Worm (Caenorhabditis elegans) whole organism, L4 larva: Measurements from ENCODE around the gene F58H1.5.

ENCODE experiments used
- D1046.2 ChIP-seq: fragments of 200-800 bp; sonication (Bioruptor generic); IDR thresholded peaks from 2 replicates; pipeline ENCODE4 v1.3.6; 2022; ENCODE audit warnings: missing genetic modification characterization, missing compliant biosample characterization
- F26F4.8 ChIP-seq: fragments of 200-800 bp; sonication (Bioruptor generic); conservative IDR thresholded peaks from 2 replicates; pipeline ENCODE4 v1.3.6; 2022; ENCODE audit warnings: missing genetic modification characterization, missing compliant biosample characterization
- F37D6.2 ChIP-seq: sonication (generic microtip); optimal IDR thresholded peaks from 2 replicates; lab custom pipeline; 2016; ENCODE audit warnings: mild to moderate bottlenecking, missing genetic modification characterization, missing compliant biosample characterization
- R02D3.7 ChIP-seq: fragments of 150-350 bp; sonication (generic microtip); optimal IDR thresholded peaks from 3 replicates; lab custom pipeline; 2014; ENCODE audit warnings: missing biosample characterization, missing genetic modification characterization
- T20F7.1 ChIP-seq: fragments of 200-800 bp; sonication (Bioruptor generic); optimal IDR thresholded peaks from 2 replicates; lab custom pipeline; 2018; ENCODE audit warnings: mild to moderate bottlenecking, missing genetic modification characterization, missing compliant biosample characterization
- Y48G9A.11 ChIP-seq: fragments of 200-800 bp; sonication (Bioruptor generic); IDR thresholded peaks from 2 replicates; pipeline ENCODE4 v1.3.6; 2022; ENCODE audit warnings: missing genetic modification reagents, missing genetic modification characterization, missing compliant biosample characterization
- Y5F2A.4 ChIP-seq: fragments of 200-800 bp; sonication (Bioruptor generic); optimal IDR thresholded peaks from 2 replicates; lab custom pipeline; 2018; ENCODE audit warnings: mild to moderate bottlenecking, missing genetic modification characterization, missing compliant biosample characterization
- Y75B8A.6 ChIP-seq: fragments of 200-800 bp; sonication (Bioruptor generic); IDR thresholded peaks from 2 replicates; pipeline ENCODE4 v1.3.6; 2022; ENCODE audit warnings: missing genetic modification reagents, missing genetic modification characterization, missing compliant biosample characterization
- ZK337.2 ChIP-seq: fragments of 200-800 bp; sonication (Bioruptor generic); IDR thresholded peaks from 2 replicates; pipeline ENCODE4 v1.3.6; 2022; ENCODE audit warnings: missing genetic modification reagents, missing genetic modification characterization, missing compliant biosample characterization
- aha-1 ChIP-seq: fragments of 150-350 bp; peaks from one replicate; lab custom pipeline; 2014; ENCODE audit warnings: missing biosample characterization, missing genetic modification characterization
- aly-2 ChIP-seq: sonication (generic microtip); optimal IDR thresholded peaks from 2 replicates; lab custom pipeline; 2018; ENCODE audit warnings: missing biosample characterization, missing genetic modification characterization
- ama-1 ChIP-seq: fragments of 150-350 bp; optimal IDR thresholded peaks from 2 replicates; lab custom pipeline; 2014; ENCODE audit warnings: inconsistent platforms, mixed read lengths
- ceh-32 ChIP-seq: sonication (generic microtip); optimal IDR thresholded peaks from 2 replicates; lab custom pipeline; 2016; ENCODE audit warnings: mild to moderate bottlenecking, missing genetic modification characterization, missing compliant biosample characterization; ENCODE audit not compliant: poor library complexity
- ceh-44 ChIP-seq: fragments of 200-800 bp; sonication (Bioruptor generic); IDR thresholded peaks from 2 replicates; pipeline ENCODE4 v1.3.6; 2022; ENCODE audit warnings: missing genetic modification reagents, missing genetic modification characterization, missing compliant biosample characterization
- ceh-62 ChIP-seq: sonication (generic microtip); optimal IDR thresholded peaks from 2 replicates; lab custom pipeline; 2017; ENCODE audit warnings: missing biosample characterization, missing genetic modification characterization
- daf-12 ChIP-seq: fragments of 150-350 bp; optimal IDR thresholded peaks from 2 replicates; lab custom pipeline; 2014; ENCODE audit warnings: missing biosample characterization, missing genetic modification reagents, missing genetic modification characterization
- dmd-9 ChIP-seq: fragments of 200-800 bp; sonication (Bioruptor generic); IDR thresholded peaks from 2 replicates; pipeline ENCODE4 v1.3.6; 2022; ENCODE audit warnings: missing genetic modification reagents, missing genetic modification characterization, missing compliant biosample characterization
- dpl-1 ChIP-seq: fragments of 150-350 bp; optimal IDR thresholded peaks from 2 replicates; lab custom pipeline; 2014; ENCODE audit warnings: missing biosample characterization, missing genetic modification reagents, missing genetic modification characterization
- hif-1 ChIP-seq, 2 experiments: sonication (generic microtip); optimal IDR thresholded peaks; 2 replicates each; lab custom pipeline; 2016 to 2017; ENCODE audit warnings: missing compliant biosample characterization in 2 of 2, missing genetic modification characterization in 2 of 2, missing genetic modification reagents in 2 of 2, missing genotype in 2 of 2, mild to moderate bottlenecking in 1 of 2
- hmg-1.1 ChIP-seq: fragments of 200-800 bp; sonication (Bioruptor generic); IDR thresholded peaks from 2 replicates; pipeline ENCODE4 v1.3.6; 2022; ENCODE audit warnings: missing genetic modification reagents, missing genetic modification characterization, missing compliant biosample characterization
- lin-15B ChIP-seq: fragments of 150-350 bp; sonication (generic microtip); optimal IDR thresholded peaks from 3 replicates; lab custom pipeline; 2014; ENCODE audit warnings: missing biosample characterization, missing genetic modification characterization
- lin-38 ChIP-seq: fragments of 200-800 bp; sonication (Bioruptor generic); IDR thresholded peaks from 2 replicates; pipeline ENCODE4 v1.3.6; 2022; ENCODE audit warnings: missing genetic modification reagents, missing genetic modification characterization, missing compliant biosample characterization
- lir-3 ChIP-seq: sonication (generic microtip); optimal IDR thresholded peaks from 2 replicates; lab custom pipeline; 2016; ENCODE audit warnings: mild to moderate bottlenecking, missing genetic modification characterization, missing compliant biosample characterization
- madf-5 ChIP-seq, 2 experiments: fragments of 200-800 bp; sonication (Bioruptor generic); IDR thresholded peaks; 2 replicates each; pipeline ENCODE4 v1.3.6; 2022; ENCODE audit warnings: missing compliant biosample characterization in 2 of 2, missing genetic modification characterization in 2 of 2
- madf-9 ChIP-seq: fragments of 200-800 bp; sonication (Bioruptor generic); conservative IDR thresholded peaks from 2 replicates; pipeline ENCODE4 v1.3.6; 2022; ENCODE audit warnings: missing genetic modification reagents, missing genetic modification characterization, missing compliant biosample characterization
- mes-2 ChIP-seq: sonication (generic microtip); optimal IDR thresholded peaks from 2 replicates; lab custom pipeline; 2016; ENCODE audit warnings: missing genotype, mild to moderate bottlenecking, missing genetic modification characterization, missing compliant biosample characterization; ENCODE audit not compliant: poor library complexity, severe bottlenecking
- nhr-102 ChIP-seq: sonication (generic microtip); optimal IDR thresholded peaks from 2 replicates; lab custom pipeline; 2016; ENCODE audit warnings: mild to moderate bottlenecking, missing genetic modification characterization, moderate library complexity, missing compliant biosample characterization
- nhr-11 ChIP-seq: fragments of 150-350 bp; optimal IDR thresholded peaks from 2 replicates; lab custom pipeline; 2014; ENCODE audit warnings: missing biosample characterization, missing genetic modification characterization
- nhr-111 ChIP-seq: fragments of 200-800 bp; sonication (Bioruptor generic); optimal IDR thresholded peaks from 2 replicates; lab custom pipeline; 2018; ENCODE audit warnings: mild to moderate bottlenecking, missing genetic modification characterization, missing compliant biosample characterization
- nhr-237 ChIP-seq: sonication (generic microtip); optimal IDR thresholded peaks from 2 replicates; lab custom pipeline; 2017; ENCODE audit warnings: missing biosample characterization, missing genetic modification characterization
- nhr-25 ChIP-seq: sonication (generic microtip); optimal IDR thresholded peaks from 2 replicates; lab custom pipeline; 2017; ENCODE audit warnings: missing genetic modification characterization, mild to moderate bottlenecking, missing compliant biosample characterization, antibody characterized with exemption, moderate library complexity, borderline replicate concordance; ENCODE audit not compliant: insufficient read depth
- nhr-28 ChIP-seq: fragments of 150-350 bp; optimal IDR thresholded peaks from 2 replicates; lab custom pipeline; 2014; ENCODE audit warnings: missing biosample characterization, missing genetic modification characterization
- nhr-6 ChIP-seq: fragments of 150-350 bp; optimal IDR thresholded peaks from 2 replicates; lab custom pipeline; 2014; ENCODE audit warnings: missing biosample characterization, missing genetic modification characterization
- nhr-77 ChIP-seq: fragments of 150-350 bp; optimal IDR thresholded peaks from 2 replicates; lab custom pipeline; 2014; ENCODE audit warnings: missing biosample characterization, missing genetic modification characterization
- pha-4 ChIP-seq, 2 experiments: fragments of 150-350 bp in 1 of 2; fragments of 200-800 bp in 1 of 2; sonication (Bioruptor generic) in 1 of 2; IDR thresholded peaks in 1 of 2; optimal IDR thresholded peaks in 1 of 2; 2 replicates each; pipeline versions ENCODE4 v1.3.6 to Lab custom; 2014 to 2022; ENCODE audit warnings: missing genetic modification characterization in 2 of 2, missing genetic modification reagents in 2 of 2, missing biosample characterization in 1 of 2, missing compliant biosample characterization in 1 of 2
- php-3 ChIP-seq: fragments of 200-800 bp; sonication (Bioruptor generic); IDR thresholded peaks from 2 replicates; pipeline ENCODE4 v1.3.6; 2022; ENCODE audit warnings: missing genetic modification reagents, missing genetic modification characterization, missing compliant biosample characterization
- rbr-2 ChIP-seq: sonication (generic microtip); optimal IDR thresholded peaks from 2 replicates; lab custom pipeline; 2016; ENCODE audit warnings: missing genotype, missing genetic modification characterization, missing compliant biosample characterization
- saeg-2 ChIP-seq: fragments of 200-800 bp; sonication (Bioruptor generic); IDR thresholded peaks from 2 replicates; pipeline ENCODE4 v1.3.6; 2022; ENCODE audit warnings: missing genetic modification reagents, missing genetic modification characterization, missing compliant biosample characterization
- sdz-12 ChIP-seq: fragments of 200-800 bp; sonication (Bioruptor generic); optimal IDR thresholded peaks from 2 replicates; lab custom pipeline; 2018; ENCODE audit warnings: mild to moderate bottlenecking, missing genetic modification characterization, missing compliant biosample characterization
- spr-1 ChIP-seq: sonication (generic microtip); optimal IDR thresholded peaks from 2 replicates; lab custom pipeline; 2016; ENCODE audit warnings: mild to moderate bottlenecking, missing genetic modification characterization, missing compliant biosample characterization
- tag-97 ChIP-seq: fragments of 200-800 bp; sonication (Bioruptor generic); IDR thresholded peaks from 2 replicates; pipeline ENCODE4 v1.3.6; 2022; ENCODE audit warnings: missing genetic modification characterization, missing compliant biosample characterization
- unc-130 ChIP-seq: sonication (generic microtip); optimal IDR thresholded peaks from 2 replicates; lab custom pipeline; 2016; ENCODE audit warnings: missing genetic modification reagents, missing genetic modification characterization, missing compliant biosample characterization
- unc-39 ChIP-seq: sonication (generic microtip); optimal IDR thresholded peaks from 2 replicates; lab custom pipeline; 2017; ENCODE audit warnings: missing biosample characterization, missing genetic modification characterization
- unc-62 ChIP-seq, 3 experiments: fragments of 150-350 bp in 1 of 3; sonication (generic microtip); optimal IDR thresholded peaks in 2 of 3; peaks in 1 of 3; 1 replicate in 1 of 3; 2 replicates in 2 of 3; lab custom pipeline; 2014 to 2017; ENCODE audit warnings: missing biosample characterization in 3 of 3, missing genetic modification characterization in 3 of 3, missing genetic modification reagents in 3 of 3, missing genotype in 1 of 3
- vab-7 ChIP-seq: fragments of 200-800 bp; sonication (Bioruptor generic); IDR thresholded peaks from 2 replicates; pipeline ENCODE4 v1.3.6; 2022; ENCODE audit warnings: missing genetic modification reagents, missing genetic modification characterization, missing compliant biosample characterization
- zfp-2 ChIP-seq: sonication (generic microtip); optimal IDR thresholded peaks from 2 replicates; lab custom pipeline; 2016; ENCODE audit warnings: mild to moderate bottlenecking, missing genetic modification characterization, missing compliant biosample characterization
- ztf-11 ChIP-seq: fragments of 150-350 bp; optimal IDR thresholded peaks from 2 replicates; lab custom pipeline; 2014; ENCODE audit warnings: missing biosample characterization, missing genetic modification characterization

Gene F58H1.5

ce11 chrV:11993706-11994345, 35.6 kb downstream of the F58H1.5 start, which contains the start of the genes cyl-1 and C52E4.7 (continued):
- TF ChIP-seq rbr-2 (peak; percentile 45), nhr-111 (GFP tag; lab: Kevin White, UChicago) (no peak), tag-97 (GFP tag; lab: Robert Waterston, UW) (no peak), ceh-62 (tag; lab: Kevin White, UChicago) (no peak), Y48G9A.11 (GFP tag; lab: Robert Waterston, UW) (no peak), dmd-9 (GFP tag; lab: Robert Waterston, UW) (no peak), lin-15B (no peak), Y5F2A.4 (GFP tag; lab: Kevin White, UChicago) (no peak), ama-1 (no peak), ceh-32 (tag; lab: Kevin White, UChicago) (no peak), php-3 (GFP tag; lab: Robert Waterston, UW) (no peak), lin-38 (GFP tag; lab: Robert Waterston, UW) (peak; percentile 56), nhr-25 (peak; percentile 39), nhr-77 (no peak), aly-2 (tag; lab: Kevin White, UChicago) (no peak), hmg-1.1 (GFP tag; lab: Robert Waterston, UW) (no peak), zfp-2 (tag; lab: Kevin White, UChicago) (no peak), unc-39 (tag; lab: Kevin White, UChicago) (no peak), nhr-237 (tag; lab: Kevin White, UChicago) (no peak), madf-5 (GFP tag; IDR thresholded peaks at IDR 0.05; lab: Robert Waterston, UW) (no peak), lir-3 (no peak), sdz-12 (GFP tag; lab: Kevin White, UChicago) (no peak), nhr-6 (peak; percentile 94), daf-12 (tag; lab: Kevin White, UChicago) (no peak), ceh-44 (GFP tag; lab: Robert Waterston, UW) (no peak), nhr-11 (tag; lab: Kevin White, UChicago) (no peak), F26F4.8 (GFP tag; lab: Robert Waterston, UW) (no peak), vab-7 (GFP tag; lab: Robert Waterston, UW) (no peak), aha-1 (tag; lab: Kevin White, UChicago) (peak; percentile 41), saeg-2 (GFP tag; lab: Robert Waterston, UW) (no peak), madf-9 (GFP tag; lab: Robert Waterston, UW) (no peak), spr-1 (tag; lab: Kevin White, UChicago) (no peak), R02D3.7 (no peak), T20F7.1 (GFP tag; lab: Kevin White, UChicago) (no peak), ztf-11 (tag; lab: Kevin White, UChicago) (no peak), ZK337.2 (GFP tag; lab: Robert Waterston, UW) (no peak), D1046.2 (no peak), dpl-1 (GFP tag; lab: Kevin White, UChicago) (peak; percentile 67), pha-4 (GFP tag; IDR thresholded peaks at IDR 0.05; lab: Robert Waterston, UW) (no peak), pha-4 (tag; optimal IDR thresholded peaks at IDR 0.05; lab: Kevin White, UChicago) (no peak), unc-130 (GFP tag; lab: Kevin White, UChicago) (no peak), nhr-102 (no peak), mes-2 (peak; percentile 73), unc-62 (GFP tag; optimal IDR thresholded peaks at IDR 0.05 in 1 of 2; lab: Kevin White, UChicago) (peak in 1 of 2 experiments; percentile 58), unc-62 (tag; optimal IDR thresholded peaks at IDR 0.05; lab: Kevin White, UChicago) (no peak), nhr-28 (tag; lab: Kevin White, UChicago) (no peak), Y75B8A.6 (no peak), hif-1 (tag; optimal IDR thresholded peaks at IDR 0.05; lab: Kevin White, UChicago) (no peak), F37D6.2 (tag; lab: Kevin White, UChicago) (no peak)
- TF ChIP-seq, all 104 proteins: peak for 12
